Worm (Caenorhabditis elegans) whole organism, young adult: Measurements from ENCODE around the gene C10A4.6.

Experiments used
- B0035.1 ChIP-seq: sonication (generic microtip); optimal IDR thresholded peaks from 2 replicates; lab custom pipeline; 2016; ENCODE audit warnings: missing genetic modification characterization, mild to moderate bottlenecking, missing compliant biosample characterization, missing genotype, missing genetic modification reagents
- F23B12.7 ChIP-seq: sonication (generic microtip); optimal IDR thresholded peaks from 2 replicates; lab custom pipeline; 2017; ENCODE audit warnings: missing genetic modification characterization, mild to moderate bottlenecking, missing compliant biosample characterization, antibody characterized with exemption, moderate library complexity; ENCODE audit not compliant: insufficient read depth
- F37B4.10 ChIP-seq: fragments of 200-800 bp; sonication (Bioruptor generic); IDR thresholded peaks from 2 replicates; pipeline ENCODE4 v1.3.6; 2022; ENCODE audit warnings: missing genetic modification characterization, missing compliant biosample characterization
- ZK185.1 ChIP-seq: sonication (generic microtip); optimal IDR thresholded peaks from 2 replicates; lab custom pipeline; 2016; ENCODE audit warnings: mild to moderate bottlenecking, missing genetic modification characterization, missing compliant biosample characterization; ENCODE audit not compliant: poor library complexity, severe bottlenecking
- ama-1 ChIP-seq, 3 experiments: fragments of 150-350 bp in 1 of 3; sonication (generic microtip) in 2 of 3; optimal IDR thresholded peaks; 2 replicates each; lab custom pipeline; 2014 to 2018; ENCODE audit warnings: missing biosample characterization in 2 of 3, missing genetic modification characterization in 2 of 3, missing genetic modification reagents in 2 of 3
- aptf-2 ChIP-seq: fragments of 200-800 bp; sonication (Bioruptor generic); conservative IDR thresholded peaks from 2 replicates; pipeline ENCODE4 v1.3.6; 2022; ENCODE audit warnings: missing genetic modification reagents, missing genetic modification characterization, missing compliant biosample characterization
- athp-1 ChIP-seq: sonication (generic microtip); optimal IDR thresholded peaks from 2 replicates; lab custom pipeline; 2017; ENCODE audit warnings: mild to moderate bottlenecking, missing genetic modification characterization, missing compliant biosample characterization
- attf-5 ChIP-seq: fragments of 200-800 bp; sonication (Bioruptor generic); optimal IDR thresholded peaks from 2 replicates; lab custom pipeline; 2018; ENCODE audit warnings: mild to moderate bottlenecking, missing genetic modification characterization, missing compliant biosample characterization
- die-1 ChIP-seq: sonication (generic microtip); optimal IDR thresholded peaks from 2 replicates; lab custom pipeline; 2016; ENCODE audit warnings: missing genotype, mild to moderate bottlenecking, missing genetic modification characterization, missing compliant biosample characterization
- dpl-1 ChIP-seq: fragments of 150-350 bp; optimal IDR thresholded peaks from 2 replicates; lab custom pipeline; 2014; ENCODE audit warnings: missing biosample characterization, missing genetic modification reagents, missing genetic modification characterization
- egl-18 ChIP-seq: fragments of 200-800 bp; sonication (Bioruptor generic); IDR thresholded peaks from 2 replicates; pipeline ENCODE4 v1.3.6; 2022; ENCODE audit warnings: missing genetic modification reagents, missing genetic modification characterization, missing compliant biosample characterization
- ekl-4 ChIP-seq: fragments of 200-800 bp; sonication (Bioruptor generic); IDR thresholded peaks from 2 replicates; pipeline ENCODE4 v1.3.6; 2022; ENCODE audit warnings: missing genetic modification reagents, missing genetic modification characterization, missing compliant biosample characterization
- ets-4 ChIP-seq: fragments of 200-800 bp; sonication (Bioruptor generic); optimal IDR thresholded peaks from 2 replicates; lab custom pipeline; 2018; ENCODE audit warnings: mild to moderate bottlenecking, missing genetic modification characterization, missing compliant biosample characterization
- fkh-3 ChIP-seq: sonication (generic microtip); optimal IDR thresholded peaks from 2 replicates; lab custom pipeline; 2016; ENCODE audit warnings: mild to moderate bottlenecking, missing genetic modification characterization, missing compliant biosample characterization
- him-1 ChIP-seq: sonication (generic microtip); optimal IDR thresholded peaks from 2 replicates; lab custom pipeline; 2016; ENCODE audit warnings: missing genotype, missing genetic modification reagents, missing genetic modification characterization, missing compliant biosample characterization
- let-607 ChIP-seq, 2 experiments: fragments of 200-800 bp in 1 of 2; sonication (Bioruptor generic) in 1 of 2; sonication (generic microtip) in 1 of 2; optimal IDR thresholded peaks; 2 replicates each; lab custom pipeline; 2016 to 2018; ENCODE audit warnings: mild to moderate bottlenecking in 2 of 2, missing compliant biosample characterization in 2 of 2, missing genetic modification characterization in 2 of 2, moderate library complexity in 2 of 2, missing genotype in 1 of 2
- lin-35 ChIP-seq, 3 experiments: fragments of 150-350 bp in 2 of 3; sonication (generic microtip) in 1 of 3; optimal IDR thresholded peaks; 2 replicates each; lab custom pipeline; 2014 to 2018; ENCODE audit warnings: missing biosample characterization in 3 of 3, missing genetic modification characterization in 3 of 3, missing genetic modification reagents in 3 of 3
- lin-54 ChIP-seq: fragments of 200-800 bp; sonication (Bioruptor generic); optimal IDR thresholded peaks from 2 replicates; lab custom pipeline; 2018; ENCODE audit warnings: mild to moderate bottlenecking, missing genetic modification characterization, missing compliant biosample characterization
- lsy-27 ChIP-seq: sonication (generic microtip); optimal IDR thresholded peaks from 2 replicates; lab custom pipeline; 2017; ENCODE audit warnings: missing genetic modification characterization, mild to moderate bottlenecking, missing compliant biosample characterization, antibody characterized with exemption, missing genotype, borderline replicate concordance; ENCODE audit not compliant: insufficient read depth
- madf-10 ChIP-seq: sonication (generic microtip); optimal IDR thresholded peaks from 2 replicates; lab custom pipeline; 2016; ENCODE audit warnings: mild to moderate bottlenecking, missing genetic modification characterization, missing compliant biosample characterization
- madf-3 ChIP-seq: fragments of 200-800 bp; sonication (Bioruptor generic); IDR thresholded peaks from 2 replicates; pipeline ENCODE4 v1.3.6; 2022; ENCODE audit warnings: missing genetic modification reagents, missing genetic modification characterization, missing compliant biosample characterization
- madf-8 ChIP-seq: fragments of 200-800 bp; sonication (Bioruptor generic); conservative IDR thresholded peaks from 2 replicates; pipeline ENCODE4 v1.3.6; 2022; ENCODE audit warnings: missing genetic modification reagents, missing genetic modification characterization, missing compliant biosample characterization
- mcd-1 ChIP-seq: fragments of 200-800 bp; sonication (Bioruptor generic); IDR thresholded peaks from 2 replicates; pipeline ENCODE4 v1.3.6; 2022; ENCODE audit warnings: missing genetic modification reagents, missing genetic modification characterization, missing compliant biosample characterization
- nfya-1 ChIP-seq: sonication (generic microtip); optimal IDR thresholded peaks from 2 replicates; lab custom pipeline; 2017; ENCODE audit warnings: antibody characterized with exemption, missing compliant biosample characterization, missing genetic modification characterization, borderline replicate concordance; ENCODE audit not compliant: insufficient read depth
- nhr-27 ChIP-seq: fragments of 200-800 bp; sonication (Bioruptor generic); optimal IDR thresholded peaks from 2 replicates; lab custom pipeline; 2018; ENCODE audit warnings: mild to moderate bottlenecking, missing genetic modification characterization, moderate library complexity, missing compliant biosample characterization
- nhr-80 ChIP-seq: sonication (generic microtip); optimal IDR thresholded peaks from 2 replicates; lab custom pipeline; 2016; ENCODE audit warnings: missing genetic modification characterization, missing compliant biosample characterization
- rcor-1 ChIP-seq: fragments of 200-800 bp; sonication (Bioruptor generic); IDR thresholded peaks from 2 replicates; pipeline ENCODE4 v1.3.6; 2022; ENCODE audit warnings: missing genetic modification reagents, missing genetic modification characterization, missing compliant biosample characterization
- repo-1 ChIP-seq: sonication (generic microtip); optimal IDR thresholded peaks from 2 replicates; lab custom pipeline; 2017; ENCODE audit warnings: mild to moderate bottlenecking, missing genetic modification characterization, missing compliant biosample characterization
- rpc-1 ChIP-seq, 2 experiments: fragments of 150-350 bp in 1 of 2; sonication (generic microtip) in 1 of 2; optimal IDR thresholded peaks; 2 replicates each; lab custom pipeline; 2014 to 2018; ENCODE audit warnings: missing biosample characterization in 1 of 2, missing genetic modification characterization in 1 of 2, missing genetic modification reagents in 1 of 2, missing genotype in 1 of 2
- sdz-38 ChIP-seq: sonication (generic microtip); optimal IDR thresholded peaks from 2 replicates; lab custom pipeline; 2016; ENCODE audit warnings: missing genotype, missing genetic modification characterization, missing compliant biosample characterization
- sea-2 ChIP-seq: fragments of 200-800 bp; sonication (Bioruptor generic); IDR thresholded peaks from 2 replicates; pipeline ENCODE4 v1.3.6; 2022; ENCODE audit warnings: missing genetic modification characterization, missing compliant biosample characterization
- snpc-1.1 ChIP-seq: sonication (generic microtip); optimal IDR thresholded peaks from 2 replicates; lab custom pipeline; 2017; ENCODE audit warnings: missing genetic modification characterization, mild to moderate bottlenecking, missing compliant biosample characterization, antibody characterized with exemption, moderate library complexity, missing genotype, missing genetic modification reagents; ENCODE audit not compliant: insufficient read depth
- snpc-4 ChIP-seq, 5 experiments: fragments of 150-350 bp in 1 of 5; sonication (generic microtip) in 4 of 5; optimal IDR thresholded peaks; 2 replicates each; lab custom pipeline; 2014 to 2018; ENCODE audit warnings: missing genetic modification characterization in 5 of 5, missing biosample characterization in 3 of 5, antibody characterized with exemption in 2 of 5, mild to moderate bottlenecking in 2 of 5, missing compliant biosample characterization in 2 of 5, missing genotype in 2 of 5, moderate library complexity in 2 of 5, missing genetic modification reagents in 1 of 5
- sptf-2 ChIP-seq: fragments of 200-800 bp; sonication (Bioruptor generic); optimal IDR thresholded peaks from 2 replicates; lab custom pipeline; 2018; ENCODE audit warnings: mild to moderate bottlenecking, missing genetic modification characterization, missing compliant biosample characterization
- tbp1 ChIP-seq: fragments of 200-800 bp; sonication (Bioruptor generic); optimal IDR thresholded peaks from 2 replicates; lab custom pipeline; 2018; ENCODE audit warnings: mild to moderate bottlenecking, missing genetic modification characterization, missing compliant biosample characterization
- tbx-9 ChIP-seq: sonication (generic microtip); optimal IDR thresholded peaks from 2 replicates; lab custom pipeline; 2016; ENCODE audit warnings: borderline replicate concordance, missing genetic modification characterization, inconsistent platforms, missing compliant biosample characterization
- unc-62 ChIP-seq: fragments of 150-350 bp; optimal IDR thresholded peaks from 2 replicates; lab custom pipeline; 2014; ENCODE audit warnings: missing biosample characterization, missing genetic modification reagents, missing genetic modification characterization
- ztf-6 ChIP-seq: fragments of 200-800 bp; sonication (Bioruptor generic); IDR thresholded peaks from 2 replicates; pipeline ENCODE4 v1.3.6; 2022; ENCODE audit warnings: missing genetic modification reagents, missing genetic modification characterization, missing compliant biosample characterization

Gene C10A4.6

DNA sequence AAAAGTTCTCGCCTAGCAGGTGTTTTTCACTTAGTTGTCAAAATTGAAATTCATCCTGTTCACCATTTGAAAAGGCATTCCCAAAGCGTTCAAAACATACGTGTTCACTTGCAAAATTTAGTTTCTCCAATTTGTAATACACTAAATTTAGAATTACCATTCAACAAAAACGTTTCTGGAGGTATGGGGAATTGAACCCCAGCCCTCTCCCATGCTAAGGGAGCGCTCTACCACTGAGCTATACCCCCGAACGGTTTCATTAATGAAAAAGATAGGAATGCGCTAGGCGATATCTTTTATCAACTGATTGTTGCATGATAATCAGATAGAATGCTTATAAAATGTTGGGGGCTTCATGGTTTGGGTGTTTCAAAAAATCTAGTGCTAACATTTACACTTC lies 11.8 kb upstream of the C10A4.6 start (continued):
- no peak for TF ChIP-seq fkh-3 (tag; lab: Kevin White, UChicago)
- peak; percentile 48 for TF ChIP-seq snpc-4 (GFP tag; optimal IDR thresholded peaks at IDR 0.05; lab: Kevin White, UChicago)
- no peak for TF ChIP-seq snpc-4 (tag; optimal IDR thresholded peaks at IDR 0.05; lab: Kevin White, UChicago)
- peak; percentile 83 for TF ChIP-seq rpc-1 (optimal IDR thresholded peaks at IDR 0.05; lab: Kevin White, UChicago)
- peak; percentile 92 for TF ChIP-seq rpc-1 (tag; optimal IDR thresholded peaks at IDR 0.05; lab: Kevin White, UChicago)
- no peak for TF ChIP-seq sea-2 (GFP tag; lab: Robert Waterston, UW)
- no peak for TF ChIP-seq lsy-27 (tag; lab: Kevin White, UChicago)
- peak; percentile 87 for TF ChIP-seq tbp1 (GFP tag; lab: Kevin White, UChicago)
- peak; percentile 12 for TF ChIP-seq madf-10 (tag; lab: Kevin White, UChicago)
- TF ChIP-seq egl-18, result no peak
- TF ChIP-seq madf-3 (GFP tag; lab: Robert Waterston, UW), result 0 out of 2 replicates have a peak, but pooled peaks have one; percentile 44
- TF ChIP-seq sptf-2 (GFP tag; lab: Kevin White, UChicago), result peak; percentile 39

DNA sequence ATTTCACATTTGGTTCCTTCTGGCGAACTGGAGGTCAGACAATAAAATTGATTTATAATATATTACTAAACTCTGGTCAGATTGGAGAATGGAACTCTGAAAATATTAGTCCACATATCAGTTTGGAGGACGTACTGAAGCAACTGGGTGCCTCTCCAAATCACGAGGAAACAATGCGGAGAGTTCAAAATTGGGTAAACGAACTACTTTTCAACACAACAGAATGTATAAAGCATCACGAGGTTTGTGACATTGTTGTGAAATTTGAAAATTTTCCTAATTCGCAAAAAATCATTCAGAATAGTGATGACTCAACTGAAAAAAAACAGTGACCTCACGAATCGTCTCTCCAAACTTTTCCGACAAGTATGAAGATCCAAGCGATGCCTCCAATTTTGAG lies 2.8 kb downstream of the C10A4.6 start, which contains the start of gene gad-2:
Gene gad-2 (plus strand): TSS at position 301 of the 400 bp plus-strand sequence.
- TF ChIP-seq lin-54 (GFP tag; lab: Kevin White, UChicago) (no peak), athp-1 (no peak), tbx-9 (tag; lab: Kevin White, UChicago) (no peak), nfya-1 (no peak), sdz-38 (tag; lab: Kevin White, UChicago) (no peak), aptf-2 (GFP tag; lab: Robert Waterston, UW) (no peak), attf-5 (no peak), madf-8 (no peak), B0035.1 (tag; lab: Kevin White, UChicago) (no peak), nhr-80 (tag; lab: Kevin White, UChicago) (no peak), ztf-6 (GFP tag; lab: Robert Waterston, UW) (no peak), die-1 (tag; lab: Kevin White, UChicago) (no peak), dpl-1 (GFP tag; lab: Kevin White, UChicago) (no peak), lin-35 (GFP tag; optimal IDR thresholded peaks at IDR 0.05; lab: Kevin White, UChicago) (no peak), unc-62 (GFP tag; lab: Kevin White, UChicago) (no peak), sea-2 (GFP tag; lab: Robert Waterston, UW) (no peak), repo-1 (tag; lab: Kevin White, UChicago) (no peak), F37B4.10 (GFP tag; lab: Robert Waterston, UW) (no peak), him-1 (tag; lab: Kevin White, UChicago) (no peak)
- TF ChIP-seq, all 124 proteins: peak for 0

DNA sequence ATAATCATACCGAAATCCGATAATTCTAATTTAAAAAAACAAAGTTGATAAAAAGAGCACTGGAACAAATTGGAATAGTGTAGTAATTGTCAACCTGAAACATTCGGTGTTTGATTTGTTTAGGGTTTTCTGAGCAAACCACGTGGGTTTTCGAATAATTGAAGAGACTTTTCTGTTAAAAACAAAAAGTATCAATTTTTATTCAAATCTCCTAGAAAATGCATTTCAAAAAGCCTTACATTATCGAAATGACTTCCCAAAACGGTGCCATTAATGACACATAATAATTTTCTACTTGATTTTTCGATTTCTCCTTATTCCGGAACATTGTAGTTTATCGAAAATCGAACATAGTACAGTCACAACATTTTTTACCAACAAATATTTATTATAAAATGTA lies 7.6 kb downstream of the C10A4.6 start, which contains the start of gene C10A4.13:
Gene C10A4.13 (minus strand): TSS at position 101 of the 400 bp plus-strand sequence.
- no peak for TF ChIP-seq mcd-1 (GFP tag; lab: Robert Waterston, UW)
- no peak for TF ChIP-seq egl-18
- TF ChIP-seq F23B12.7 (tag; lab: Kevin White, UChicago), result no peak
- TF ChIP-seq let-607 (tag; optimal IDR thresholded peaks at IDR 0.05; lab: Kevin White, UChicago), result no peak
- TF ChIP-seq, all 124 proteins: peak for 0

DNA sequence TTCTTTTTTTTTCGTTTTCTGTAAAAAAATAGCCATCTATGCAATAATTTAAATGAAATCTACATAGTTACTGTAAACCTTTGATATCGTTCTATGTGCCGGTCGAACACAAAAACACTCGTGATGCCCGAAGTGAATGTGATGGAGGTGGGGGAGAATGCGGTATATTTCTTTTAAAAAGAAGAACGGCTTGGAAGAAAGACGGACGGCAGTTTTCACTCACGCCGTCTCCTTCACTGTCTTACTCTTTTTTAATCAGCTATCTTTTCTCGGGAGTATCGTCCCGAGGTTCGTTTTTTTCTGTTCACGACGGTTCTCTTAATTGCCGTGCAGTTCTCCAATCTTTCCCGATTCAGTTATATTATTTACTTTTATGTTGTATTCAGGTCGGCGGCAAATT lies 8.2 kb downstream of the C10A4.6 start, which contains the start of gene C10A4.10:
Gene C10A4.10 (plus strand): TSS at position 301 of the 400 bp plus-strand sequence.
- no peak for TF ChIP-seq ama-1 (optimal IDR thresholded peaks at IDR 0.05; lab: Kevin White, UChicago)
- TF ChIP-seq ama-1 (GFP tag; optimal IDR thresholded peaks at IDR 0.05; lab: Kevin White, UChicago), result no peak
- no peak for TF ChIP-seq snpc-1.1 (tag; lab: Kevin White, UChicago)
- TF ChIP-seq nhr-27 (tag; lab: Kevin White, UChicago), result no peak
- no peak for TF ChIP-seq nfya-1
- TF ChIP-seq ekl-4, result no peak
- no peak for TF ChIP-seq lin-54 (GFP tag; lab: Kevin White, UChicago)
- TF ChIP-seq ztf-6 (GFP tag; lab: Robert Waterston, UW), result no peak
- no peak for TF ChIP-seq rcor-1 (GFP tag; lab: Robert Waterston, UW)
- no peak for TF ChIP-seq ets-4
- no peak for TF ChIP-seq him-1 (tag; lab: Kevin White, UChicago)
- TF ChIP-seq fkh-3 (tag; lab: Kevin White, UChicago), result no peak
- TF ChIP-seq ZK185.1 (tag; lab: Kevin White, UChicago), result no peak
- no peak for TF ChIP-seq F37B4.10 (GFP tag; lab: Robert Waterston, UW)
